Worm (Caenorhabditis elegans): ENCODE data around the gene amt-1.

The amt-1 gene

DNA sequence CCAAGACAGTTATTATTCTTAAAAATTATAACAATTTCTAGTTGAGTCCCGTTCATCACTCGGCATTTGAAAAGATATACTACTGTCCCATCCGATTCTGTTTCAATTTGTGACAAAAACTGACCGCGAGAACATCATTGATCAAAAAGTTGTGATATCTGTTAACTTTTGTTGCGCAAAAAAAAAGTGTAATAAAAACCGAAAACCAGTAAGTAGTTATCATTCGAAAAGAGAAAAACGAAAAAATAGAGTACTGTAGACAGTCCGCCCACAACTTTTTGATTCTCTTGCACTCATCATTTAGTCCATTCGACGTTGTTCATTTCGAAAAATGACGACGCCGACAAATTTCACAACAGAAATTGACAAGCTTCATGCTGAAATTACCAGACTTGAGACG is at the start of gene amt-1:
amt-1 (plus strand) TSS at position 301 of the 400 bp plus-strand sequence.
- TF ChIP-seq blmp-1 (tag; optimal IDR thresholded peaks at IDR 0.05) = peak; percentile 16
- TF ChIP-seq lin-35 (GFP tag; optimal IDR thresholded peaks at IDR 0.05) = no peak

DNA sequence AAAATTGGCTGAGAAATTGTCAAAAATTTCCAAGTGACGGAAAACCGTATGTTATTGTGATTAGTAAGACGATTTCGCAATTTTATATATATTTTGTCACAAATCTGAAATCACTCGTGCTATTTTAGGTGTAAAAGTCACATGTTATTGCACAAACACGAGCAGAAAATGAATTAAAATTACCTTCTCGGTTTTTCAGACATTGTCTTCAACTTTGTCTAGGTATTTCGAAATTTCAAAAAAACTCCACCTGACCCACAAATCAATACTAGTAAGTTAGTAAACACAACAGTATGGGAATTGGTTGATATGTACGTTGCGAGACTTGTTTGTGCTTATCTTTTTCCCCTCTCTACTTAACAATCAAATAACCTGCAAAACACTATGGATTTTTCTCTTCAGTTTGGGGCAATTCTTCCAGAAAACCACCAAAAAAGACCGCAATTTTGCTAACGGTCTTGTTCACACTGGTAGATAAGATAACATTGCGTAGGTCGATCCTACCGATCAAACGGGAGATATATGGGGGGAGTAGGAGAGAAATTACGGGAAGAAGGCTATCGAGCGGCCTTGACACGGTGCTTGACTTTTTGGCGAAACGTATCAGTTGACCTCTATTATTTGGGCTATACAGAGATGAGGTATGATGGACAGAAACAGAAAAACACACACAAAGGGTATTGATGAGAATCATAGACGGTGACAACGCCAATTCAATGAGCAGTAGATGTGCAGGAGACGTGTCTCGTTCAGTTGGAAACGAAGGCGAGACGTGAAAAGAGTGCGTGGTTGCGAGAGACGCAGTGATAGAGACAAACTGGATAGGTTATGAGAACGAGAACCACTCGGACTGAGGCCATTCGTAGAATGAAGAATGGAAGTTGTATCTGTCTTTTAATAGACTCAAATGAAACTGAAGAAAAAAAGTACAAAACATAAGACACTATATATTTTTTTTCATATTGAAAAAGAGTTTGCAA is 49.1 kb upstream of the amt-1 start, which contains the start of gene C07A12.7:
C07A12.7 (minus strand) TSS at position 308 of the 980 bp plus-strand sequence.
- no peak for TF ChIP-seq nhr-19 (GFP tag; conservative IDR thresholded peaks at IDR 0.05)
- no peak for TF ChIP-seq sup-37 (GFP tag; optimal IDR thresholded peaks at IDR 0.05)
- no peak for TF ChIP-seq efl-1 (optimal IDR thresholded peaks at IDR 0.05)
- TF ChIP-seq efl-1 (GFP tag; optimal IDR thresholded peaks at IDR 0.05 in 1 of 2) = no peak
- peak; percentile 90 for TF ChIP-seq nhr-85 (tag)
- TF ChIP-seq pax-3 (tag; optimal IDR thresholded peaks at IDR 0.05) = no peak
- no peak for TF ChIP-seq pqm-1 (tag; optimal IDR thresholded peaks at IDR 0.05)
- TF ChIP-seq tbx-2 (tag; optimal IDR thresholded peaks at IDR 0.05) = no peak
- peak; percentile 83 for TF ChIP-seq blmp-1 (tag; optimal IDR thresholded peaks at IDR 0.05)
- TF ChIP-seq pag-3 (tag; optimal IDR thresholded peaks at IDR 0.05; ENCODE audit: borderline replicate concordance, insufficient read depth) = no peak
- no peak for TF ChIP-seq unc-86 (tag; optimal IDR thresholded peaks at IDR 0.05)
- TF ChIP-seq nhr-47 (tag; optimal IDR thresholded peaks at IDR 0.05) = peak; percentile 43
- TF ChIP-seq elt-2 (tag; optimal IDR thresholded peaks at IDR 0.05) = no peak
- peak; percentile 3 for TF ChIP-seq rnt-1 (tag; optimal IDR thresholded peaks at IDR 0.05)
- TF ChIP-seq mdl-1 (tag; optimal IDR thresholded peaks at IDR 0.05) = peak in 1 of 2 experiments; percentile 19
- no peak for TF ChIP-seq egl-13 (tag; optimal IDR thresholded peaks at IDR 0.05)
- no peak for TF ChIP-seq nhr-84 (tag; optimal IDR thresholded peaks at IDR 0.05)
- no peak for TF ChIP-seq hpl-2 (GFP tag; optimal IDR thresholded peaks at IDR 0.05)
- TF ChIP-seq dpl-1 (GFP tag; optimal IDR thresholded peaks at IDR 0.05) = no peak
- TF ChIP-seq nhr-71 (tag; optimal IDR thresholded peaks at IDR 0.05) = peak; percentile 44
- TF ChIP-seq elt-3 (tag; optimal IDR thresholded peaks at IDR 0.05) = peak in 2 of 6 experiments; percentile 19 to 61
- no peak for TF ChIP-seq C34B4.2 (tag; optimal IDR thresholded peaks at IDR 0.05)
- no peak for TF ChIP-seq nhr-76 (tag; optimal IDR thresholded peaks at IDR 0.05)
- no peak for TF ChIP-seq lin-39 (tag; optimal IDR thresholded peaks at IDR 0.05)
- TF ChIP-seq nhr-90 (tag; optimal IDR thresholded peaks at IDR 0.05; ENCODE audit: poor library complexity) = peak; percentile 30
- TF ChIP-seq irx-1 (tag; optimal IDR thresholded peaks at IDR 0.05) = no peak
- no peak for TF ChIP-seq mef-2 (tag; optimal IDR thresholded peaks at IDR 0.05)
- TF ChIP-seq C04F5.9 (tag; optimal IDR thresholded peaks at IDR 0.05) = no peak
- TF ChIP-seq sptf-1 (tag; optimal IDR thresholded peaks at IDR 0.05) = no peak
- TF ChIP-seq fkh-10 (GFP tag; optimal IDR thresholded peaks at IDR 0.05) = no peak
- no peak for TF ChIP-seq ceh-88 (GFP tag; IDR thresholded peaks at IDR 0.05)
- TF ChIP-seq tlp-1 (tag; optimal IDR thresholded peaks at IDR 0.05) = no peak
- TF ChIP-seq hlh-4 (tag; optimal IDR thresholded peaks at IDR 0.05) = no peak
- TF ChIP-seq hlh-17 (GFP tag; optimal IDR thresholded peaks at IDR 0.05; ENCODE audit: borderline replicate concordance) = no peak
- TF ChIP-seq swsn-7 (tag; optimal IDR thresholded peaks at IDR 0.05) = peak; percentile 31
- no peak for TF ChIP-seq ets-5 (GFP tag; IDR thresholded peaks at IDR 0.05)
- no peak for TF ChIP-seq ama-1 (optimal IDR thresholded peaks at IDR 0.05)
- TF ChIP-seq zip-4 (GFP tag; optimal IDR thresholded peaks at IDR 0.05) = peak; percentile 61
- no peak for TF ChIP-seq zag-1 (tag; optimal IDR thresholded peaks at IDR 0.05)
- TF ChIP-seq nhr-12 (tag; optimal IDR thresholded peaks at IDR 0.05) = no peak
- TF ChIP-seq efl-3 (GFP tag; optimal IDR thresholded peaks at IDR 0.05) = no peak
- TF ChIP-seq nhr-237 (tag; optimal IDR thresholded peaks at IDR 0.05) = no peak
- no peak for TF ChIP-seq snpc-4 (tag; optimal IDR thresholded peaks at IDR 0.05)
- no peak for TF ChIP-seq unc-62 (GFP tag; optimal IDR thresholded peaks at IDR 0.05)
- no peak for TF ChIP-seq lir-3 (tag; optimal IDR thresholded peaks at IDR 0.05; ENCODE audit: poor library complexity)
- no peak for TF ChIP-seq isw-1 (GFP tag; IDR thresholded peaks at IDR 0.05)
- TF ChIP-seq mep-1 (tag; optimal IDR thresholded peaks at IDR 0.05) = peak; percentile 26
- no peak for TF ChIP-seq lin-35 (GFP tag; optimal IDR thresholded peaks at IDR 0.05)

Data from whole organism, L1 larva.